Worm (Caenorhabditis elegans): ENCODE measurements around the gene str-81.

str-81 gene

DNA sequence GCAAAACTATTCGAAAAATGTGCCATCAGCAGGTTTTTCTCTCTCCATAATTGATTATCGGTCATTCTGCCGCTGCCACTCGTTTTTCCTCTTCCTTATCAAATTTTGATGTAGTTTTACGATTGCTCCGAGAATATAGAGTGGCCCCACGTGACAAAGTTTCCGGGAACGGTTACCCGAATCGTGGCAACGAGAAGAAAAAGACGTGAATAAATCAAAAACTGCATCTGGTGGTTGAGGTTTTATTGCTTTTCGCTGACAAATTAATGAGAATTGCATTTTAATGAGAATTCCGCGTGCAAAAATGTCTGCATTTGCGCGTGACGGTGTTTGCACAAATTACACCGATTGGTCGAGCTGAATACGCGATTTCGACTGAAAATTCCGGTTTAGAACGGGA, 45.4 kb downstream of the str-81 start (continued):
- TF ChIP-seq lag-1 (GFP tag; IDR thresholded peaks at IDR 0.05), result no peak
- peak; percentile 22 for TF ChIP-seq tlf-1 (GFP tag; optimal IDR thresholded peaks at IDR 0.05)
- TF ChIP-seq B0336.3 (GFP tag; IDR thresholded peaks at IDR 0.05), result peak; percentile 53; the same call in 1 of the 2 replicates
- TF ChIP-seq attf-5 (GFP tag; optimal IDR thresholded peaks at IDR 0.05), result no peak
- TF ChIP-seq C06A6.2 (GFP tag; conservative IDR thresholded peaks at IDR 0.05), result no peak
- peak; percentile 50 for TF ChIP-seq ztf-22 (GFP tag; optimal IDR thresholded peaks at IDR 0.05)
- TF ChIP-seq ceh-40 (GFP tag; IDR thresholded peaks at IDR 0.05), result no peak
- no peak for TF ChIP-seq attf-6 (GFP tag; IDR thresholded peaks at IDR 0.05)
- peak; percentile 62 for TF ChIP-seq ets-4 (GFP tag; optimal IDR thresholded peaks at IDR 0.05)
- TF ChIP-seq unc-62 (GFP tag; optimal IDR thresholded peaks at IDR 0.05), result no peak
- no peak for TF ChIP-seq B0035.1 (tag; optimal IDR thresholded peaks at IDR 0.05)
- no peak for TF ChIP-seq madf-8 (GFP tag; conservative IDR thresholded peaks at IDR 0.05)
- TF ChIP-seq B0019.2 (GFP tag; conservative IDR thresholded peaks at IDR 0.05), result no peak
- no peak for TF ChIP-seq lsy-27 (tag; optimal IDR thresholded peaks at IDR 0.05; ENCODE audit: borderline replicate concordance, insufficient read depth)
- no peak for TF ChIP-seq nfya-1 (tag; optimal IDR thresholded peaks at IDR 0.05; ENCODE audit: borderline replicate concordance, insufficient read depth)
- no peak for TF ChIP-seq nhr-120 (GFP tag; IDR thresholded peaks at IDR 0.05)

DNA sequence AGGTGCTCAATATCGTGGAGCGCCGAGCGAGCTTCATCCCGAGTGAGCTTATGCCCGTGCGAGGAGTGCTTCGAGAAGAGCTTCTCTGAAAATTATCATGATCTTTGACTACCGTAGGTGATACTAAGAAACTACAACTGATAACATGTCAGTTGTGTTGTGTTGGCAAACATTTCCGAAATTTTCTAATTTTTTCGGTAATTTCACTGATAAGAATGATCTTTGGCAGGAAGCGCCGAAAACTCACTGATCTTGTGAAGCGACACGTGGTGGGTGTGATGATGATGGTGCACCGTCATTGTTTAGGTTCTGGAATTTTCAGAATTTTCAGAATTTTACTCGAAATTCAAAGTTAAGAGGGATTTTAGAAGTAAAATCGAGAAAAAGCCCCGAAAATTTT, 47.6 kb downstream of the str-81 start, which contains the start of gene Y39B6A.1:
Gene Y39B6A.1, minus strand, starts transcription at position 309 of the 400 bp plus-strand sequence.
- peak; percentile 36 for TF ChIP-seq nhr-80 (tag; optimal IDR thresholded peaks at IDR 0.05)
- TF ChIP-seq hsf-1 (GFP tag; IDR thresholded peaks at IDR 0.05), result 0 out of 2 replicates have a peak, but pooled peaks have one; percentile 36
- no peak for TF ChIP-seq tlf-1 (GFP tag; optimal IDR thresholded peaks at IDR 0.05)
- TF ChIP-seq let-607 (tag; optimal IDR thresholded peaks at IDR 0.05), result peak; percentile 8 to 24

- 0 out of 2 replicates have a peak, but pooled peaks have one; percentile 32 for TF ChIP-seq Y53G8AR.9 (GFP tag; conservative IDR thresholded peaks at IDR 0.05)
- TF ChIP-seq rec-8 (tag; optimal IDR thresholded peaks at IDR 0.05), result no peak
- TF ChIP-seq chd-7 (tag; optimal IDR thresholded peaks at IDR 0.05), result no peak
- no peak for TF ChIP-seq snpc-4 (GFP tag; optimal IDR thresholded peaks at IDR 0.05)
- no peak for TF ChIP-seq snpc-4 (tag; optimal IDR thresholded peaks at IDR 0.05)
- TF ChIP-seq zfh-2 (GFP tag; conservative IDR thresholded peaks at IDR 0.05), result peak; percentile 82
- TF ChIP-seq ztf-28 (GFP tag; IDR thresholded peaks at IDR 0.05), result no peak
- peak; percentile 83; the same call in 1 of the 2 replicates for TF ChIP-seq egrh-3 (GFP tag; IDR thresholded peaks at IDR 0.05)
- no peak for TF ChIP-seq C17E4.6 (GFP tag; IDR thresholded peaks at IDR 0.05)
These were observed 48.1 kb downstream of the str-81 start for ce11 chrV:19202800-19203199.

DNA sequence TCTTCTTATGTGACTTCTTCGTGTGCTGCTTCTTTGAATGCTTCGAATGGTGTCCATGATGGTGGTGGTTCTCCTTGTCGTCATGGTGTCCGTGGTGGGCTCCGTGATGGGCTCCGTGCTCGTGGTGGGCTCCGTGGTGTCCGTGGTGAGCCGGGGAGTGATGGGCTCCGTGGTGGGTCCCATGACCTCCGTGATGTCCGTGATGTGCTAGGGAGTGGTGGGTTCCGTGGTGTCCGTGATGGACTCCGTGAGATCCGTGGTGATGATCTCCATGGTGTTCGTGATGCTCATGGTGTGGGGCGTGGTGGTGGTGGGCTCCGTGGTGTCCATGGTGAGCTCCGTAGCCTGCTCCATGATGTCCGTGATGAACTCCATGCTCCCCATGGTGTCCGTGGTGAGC, 49.7 kb downstream of the str-81 start:
- TF ChIP-seq ztf-18 (tag; optimal IDR thresholded peaks at IDR 0.05), result no peak
- TF ChIP-seq F22D6.2 (tag; optimal IDR thresholded peaks at IDR 0.05), result no peak
- TF ChIP-seq bed-2 (GFP tag; IDR thresholded peaks at IDR 0.05), result no peak
- no peak for TF ChIP-seq mel-28 (tag; optimal IDR thresholded peaks at IDR 0.05; ENCODE audit: borderline replicate concordance)
- no peak for TF ChIP-seq F37B4.10 (GFP tag; IDR thresholded peaks at IDR 0.05)
- TF ChIP-seq zfh-2 (GFP tag; conservative IDR thresholded peaks at IDR 0.05), result peak; percentile 51; the same call in 1 of the 2 replicates
- TF ChIP-seq hrde-1 (tag; optimal IDR thresholded peaks at IDR 0.05; ENCODE audit: borderline replicate concordance), result no peak
- no peak for TF ChIP-seq B0019.2 (GFP tag; conservative IDR thresholded peaks at IDR 0.05)
